Worm (Caenorhabditis elegans) whole organism, L3 larva: ENCODE data around the gene snu-23.

ENCODE experiments used
- ZK546.5 ChIP-seq: sonication (generic microtip); optimal IDR thresholded peaks from 2 replicates; lab custom pipeline; 2017; ENCODE audit warnings: missing biosample characterization, missing genetic modification characterization
- ama-1 ChIP-seq: fragments of 150-350 bp; optimal IDR thresholded peaks from 2 replicates; lab custom pipeline; 2018
- ceh-28 ChIP-seq: fragments of 150-350 bp; optimal IDR thresholded peaks from 2 replicates; lab custom pipeline; 2014; ENCODE audit warnings: missing biosample characterization, missing genetic modification reagents, missing genetic modification characterization
- ceh-82 ChIP-seq: fragments of 150-350 bp; optimal IDR thresholded peaks from 2 replicates; lab custom pipeline; 2014; ENCODE audit warnings: missing biosample characterization, missing genetic modification characterization
- ceh-9 ChIP-seq: sonication (generic microtip); optimal IDR thresholded peaks from 2 replicates; lab custom pipeline; 2018; ENCODE audit warnings: missing biosample characterization, missing genetic modification characterization
- daf-12 ChIP-seq: fragments of 150-350 bp; optimal IDR thresholded peaks from 2 replicates; lab custom pipeline; 2014; ENCODE audit warnings: missing biosample characterization, missing genetic modification reagents, missing genetic modification characterization
- egl-27 ChIP-seq: sonication (generic microtip); optimal IDR thresholded peaks from 4 replicates; lab custom pipeline; 2017; ENCODE audit warnings: missing biosample characterization, missing genetic modification reagents, missing genetic modification characterization
- egl-5 ChIP-seq: fragments of 150-350 bp; optimal IDR thresholded peaks from 2 replicates; lab custom pipeline; 2017; ENCODE audit warnings: missing biosample characterization, missing genetic modification reagents, missing genetic modification characterization, inconsistent platforms
- elt-1 ChIP-seq: fragments of 150-350 bp; optimal IDR thresholded peaks from 2 replicates; lab custom pipeline; 2014; ENCODE audit warnings: missing biosample characterization, missing genetic modification characterization
- elt-2 ChIP-seq: sonication (generic microtip); optimal IDR thresholded peaks from 2 replicates; lab custom pipeline; 2016; ENCODE audit warnings: missing genetic modification reagents, mild to moderate bottlenecking, missing genetic modification characterization, missing compliant biosample characterization
- elt-3 ChIP-seq, 3 experiments: fragments of 150-350 bp in 1 of 3; sonication (generic microtip) in 2 of 3; optimal IDR thresholded peaks; 2 replicates in 2 of 3; 4 replicates in 1 of 3; lab custom pipeline; 2014 to 2017; ENCODE audit warnings: missing biosample characterization in 3 of 3, missing genetic modification characterization in 3 of 3
- eor-1 ChIP-seq, 2 experiments: fragments of 150-350 bp; optimal IDR thresholded peaks; 2 replicates each; lab custom pipeline; 2014 to 2018; ENCODE audit warnings: missing biosample characterization in 2 of 2, missing genetic modification characterization in 2 of 2
- fkh-10 ChIP-seq: sonication (generic microtip); optimal IDR thresholded peaks from 2 replicates; lab custom pipeline; 2017; ENCODE audit warnings: missing biosample characterization, missing genetic modification reagents, missing genetic modification characterization
- fos-1 ChIP-seq: fragments of 150-350 bp; optimal IDR thresholded peaks from 2 replicates; lab custom pipeline; 2014; ENCODE audit warnings: missing biosample characterization, missing genetic modification characterization
- lin-39 ChIP-seq: fragments of 150-350 bp; optimal IDR thresholded peaks from 2 replicates; lab custom pipeline; 2018; ENCODE audit warnings: missing biosample characterization, missing genetic modification reagents, missing genetic modification characterization
- lsy-12 ChIP-seq: sonication (generic microtip); optimal IDR thresholded peaks from 2 replicates; lab custom pipeline; 2016; ENCODE audit warnings: mild to moderate bottlenecking, missing genetic modification characterization, missing compliant biosample characterization
- mdl-1 ChIP-seq: fragments of 150-350 bp; optimal IDR thresholded peaks from 2 replicates; lab custom pipeline; 2014; ENCODE audit warnings: missing biosample characterization, missing genetic modification characterization
- nfya-1 ChIP-seq: sonication (generic microtip); optimal IDR thresholded peaks from 2 replicates; lab custom pipeline; 2017; ENCODE audit warnings: missing genetic modification characterization, mild to moderate bottlenecking, missing compliant biosample characterization, antibody characterized with exemption, moderate library complexity; ENCODE audit not compliant: insufficient read depth
- nhr-11 ChIP-seq: fragments of 150-350 bp; optimal IDR thresholded peaks from 2 replicates; lab custom pipeline; 2014; ENCODE audit warnings: missing biosample characterization, missing genetic modification characterization
- nhr-25 ChIP-seq: sonication (generic microtip); optimal IDR thresholded peaks from 2 replicates; lab custom pipeline; 2017; ENCODE audit warnings: missing biosample characterization, missing genetic modification characterization
- nhr-28 ChIP-seq: fragments of 150-350 bp; optimal IDR thresholded peaks from 2 replicates; lab custom pipeline; 2014; ENCODE audit warnings: missing biosample characterization, missing genetic modification characterization
- nhr-77 ChIP-seq: fragments of 150-350 bp; optimal IDR thresholded peaks from 2 replicates; lab custom pipeline; 2014; ENCODE audit warnings: missing biosample characterization, missing genetic modification characterization
- pha-4 ChIP-seq: fragments of 150-350 bp; optimal IDR thresholded peaks from 2 replicates; lab custom pipeline; 2014; ENCODE audit warnings: missing biosample characterization, missing genetic modification reagents, missing genetic modification characterization
- sea-2 ChIP-seq: fragments of 150-350 bp; sonication (generic microtip); optimal IDR thresholded peaks from 4 replicates; lab custom pipeline; 2014; ENCODE audit warnings: missing biosample characterization, missing genetic modification reagents, missing genetic modification characterization
- skn-1 ChIP-seq: fragments of 150-350 bp; optimal IDR thresholded peaks from 2 replicates; lab custom pipeline; 2014; ENCODE audit warnings: missing biosample characterization, missing genetic modification characterization
- tbx-2 ChIP-seq: sonication (generic microtip); optimal IDR thresholded peaks from 2 replicates; lab custom pipeline; 2016; ENCODE audit warnings: mild to moderate bottlenecking, missing genetic modification characterization, missing compliant biosample characterization
- unc-39 ChIP-seq: sonication (generic microtip); optimal IDR thresholded peaks from 4 replicates; lab custom pipeline; 2017; ENCODE audit warnings: missing biosample characterization, missing genetic modification characterization
- unc-62 ChIP-seq: fragments of 150-350 bp; sonication (generic microtip); optimal IDR thresholded peaks from 4 replicates; lab custom pipeline; 2014; ENCODE audit warnings: missing biosample characterization, missing genetic modification reagents, missing genetic modification characterization
- zag-1 ChIP-seq: fragments of 150-350 bp; optimal IDR thresholded peaks from 2 replicates; lab custom pipeline; 2014; ENCODE audit warnings: missing biosample characterization, missing genetic modification characterization
- ztf-11 ChIP-seq: fragments of 150-350 bp; optimal IDR thresholded peaks from 2 replicates; lab custom pipeline; 2014; ENCODE audit warnings: missing biosample characterization, missing genetic modification characterization
- ztf-4 ChIP-seq: fragments of 150-350 bp; optimal IDR thresholded peaks from 2 replicates; lab custom pipeline; 2014; ENCODE audit warnings: missing biosample characterization, missing genetic modification characterization

Gene snu-23

ce11 chrIII:7792970-7793369 is 23.1 kb upstream of the snu-23 start:
- TF ChIP-seq nfya-1 (tag; lab: Kevin White, UChicago) (peak; percentile 20), pha-4 (tag; lab: Kevin White, UChicago) (no peak), nhr-28 (no peak), skn-1 (tag; lab: Kevin White, UChicago) (no peak), zag-1 (no peak), fos-1 (tag; lab: Kevin White, UChicago) (no peak)
- TF ChIP-seq, all 47 proteins: peak for 1

- TF ChIP-seq daf-12 (tag; lab: Kevin White, UChicago), result no peak
- TF ChIP-seq nfya-1 (tag; lab: Kevin White, UChicago), result peak; percentile 97
- no peak for TF ChIP-seq tbx-2 (tag; lab: Kevin White, UChicago)
Observed at ce11 chrIII:7792209-7792608, 22.3 kb upstream of the snu-23 start.

- TF ChIP-seq nhr-11 (tag; lab: Kevin White, UChicago) (no peak), elt-3 (tag; optimal IDR thresholded peaks at IDR 0.05; lab: Kevin White, UChicago) (no peak), unc-39 (tag; lab: Kevin White, UChicago) (no peak), nhr-77 (tag; lab: Kevin White, UChicago) (no peak), ztf-4 (tag; lab: Kevin White, UChicago) (no peak), sea-2 (GFP tag; lab: Kevin White, UChicago) (no peak), ztf-11 (tag; lab: Kevin White, UChicago) (no peak), nfya-1 (tag; lab: Kevin White, UChicago) (peak; percentile 65)
Observed at ce11 chrIII:7790522-7790921, 20.6 kb upstream of the snu-23 start.

- TF ChIP-seq elt-2 (tag; lab: Kevin White, UChicago) (no peak), ceh-28 (tag; lab: Kevin White, UChicago) (no peak)
Observed at ce11 chrIII:7788410-7788809, 18.5 kb upstream of the snu-23 start.

- TF ChIP-seq fkh-10 (GFP tag; lab: Kevin White, UChicago) (no peak), unc-62 (GFP tag; lab: Kevin White, UChicago) (peak; percentile 24), ZK546.5 (tag; lab: Kevin White, UChicago) (no peak), egl-27 (no peak), lin-39 (tag; lab: Kevin White, UChicago) (peak; percentile 32), ceh-9 (no peak), elt-1 (no peak), nhr-25 (tag; lab: Kevin White, UChicago) (no peak), ama-1 (lab: Kevin White, UChicago) (no peak), egl-5 (peak; percentile 83), nfya-1 (tag; lab: Kevin White, UChicago) (peak; percentile 94), ceh-82 (tag; lab: Kevin White, UChicago) (no peak), sea-2 (GFP tag; lab: Kevin White, UChicago) (no peak), lsy-12 (peak; percentile 9), elt-3 (tag; optimal IDR thresholded peaks at IDR 0.05; lab: Kevin White, UChicago) (no peak)
- TF ChIP-seq, all 47 proteins: peak for 5
Observed at ce11 chrIII:7784201-7784600, 14.3 kb upstream of the snu-23 start.

ce11 chrIII:7783354-7783753 is 13.4 kb upstream of the snu-23 start, which contains the start of gene mab-5:
mab-5 (minus strand) TSS chrIII:7783454.
- TF ChIP-seq pha-4 (tag; lab: Kevin White, UChicago), result no peak
- TF ChIP-seq lsy-12, result no peak
- TF ChIP-seq elt-1, result no peak
- TF ChIP-seq unc-39 (tag; lab: Kevin White, UChicago), result no peak
- no peak for TF ChIP-seq daf-12 (tag; lab: Kevin White, UChicago)
- no peak for TF ChIP-seq nhr-77 (tag; lab: Kevin White, UChicago)
- TF ChIP-seq nhr-25 (tag; lab: Kevin White, UChicago), result no peak
- no peak for TF ChIP-seq eor-1 (tag; optimal IDR thresholded peaks at IDR 0.05; lab: Kevin White, UChicago)
- TF ChIP-seq ceh-28 (tag; lab: Kevin White, UChicago), result no peak
- no peak for TF ChIP-seq mdl-1 (tag; lab: Kevin White, UChicago)
- TF ChIP-seq sea-2 (GFP tag; lab: Kevin White, UChicago), result no peak
- TF ChIP-seq egl-5, result no peak
- TF ChIP-seq skn-1 (tag; lab: Kevin White, UChicago), result no peak
- no peak for TF ChIP-seq ceh-82 (tag; lab: Kevin White, UChicago)
- no peak for TF ChIP-seq nhr-28
- no peak for TF ChIP-seq egl-27
- TF ChIP-seq, all 47 proteins: peak for 0
